Worm (Caenorhabditis elegans) whole organism, midembryonic: ENCODE data around the gene acds-10.

Experiments
- T22C8.4 ChIP-seq: fragments of 200-800 bp; sonication (Bioruptor generic); IDR thresholded peaks from 2 replicates; pipeline ENCODE4 v1.3.6; 2022; ENCODE audit warnings: missing genetic modification characterization, missing compliant biosample characterization
- cog-1 ChIP-seq: sonication (generic microtip); optimal IDR thresholded peaks from 2 replicates; lab custom pipeline; 2016; ENCODE audit warnings: missing genetic modification characterization, missing compliant biosample characterization
- flt-1 ChIP-seq: fragments of 200-800 bp; sonication (Bioruptor generic); IDR thresholded peaks from 2 replicates; pipeline ENCODE4 v1.3.6; 2022; ENCODE audit warnings: missing genetic modification characterization, missing compliant biosample characterization
- klf-2 ChIP-seq: fragments of 200-800 bp; sonication (Bioruptor generic); conservative IDR thresholded peaks from 2 replicates; pipeline ENCODE4 v1.3.6; 2022; ENCODE audit warnings: missing genetic modification reagents, missing genetic modification characterization, missing compliant biosample characterization
- med-1 ChIP-seq: sonication (generic microtip); optimal IDR thresholded peaks from 2 replicates; lab custom pipeline; 2017; ENCODE audit warnings: missing genetic modification characterization, mild to moderate bottlenecking, missing compliant biosample characterization, antibody characterized with exemption, missing genetic modification reagents; ENCODE audit not compliant: insufficient read depth
- ref-1 ChIP-seq: fragments of 200-800 bp; sonication (Bioruptor generic); conservative IDR thresholded peaks from 2 replicates; pipeline ENCODE4 v1.3.6; 2022; ENCODE audit warnings: missing genetic modification reagents, missing genetic modification characterization, missing compliant biosample characterization
- tab-1 ChIP-seq: fragments of 200-800 bp; sonication (Bioruptor generic); IDR thresholded peaks from 2 replicates; pipeline ENCODE4 v1.3.6; 2022; ENCODE audit warnings: missing genetic modification characterization, missing compliant biosample characterization
- ztf-23 ChIP-seq: fragments of 200-800 bp; sonication (Bioruptor generic); IDR thresholded peaks from 2 replicates; pipeline ENCODE4 v1.3.6; 2022; ENCODE audit warnings: missing genetic modification reagents, missing genetic modification characterization, missing compliant biosample characterization
- ztf-29 ChIP-seq: fragments of 200-800 bp; sonication (Bioruptor generic); IDR thresholded peaks from 2 replicates; pipeline ENCODE4 v1.3.6; 2022; ENCODE audit warnings: missing genetic modification reagents, missing genetic modification characterization, missing compliant biosample characterization

Gene acds-10

DNA sequence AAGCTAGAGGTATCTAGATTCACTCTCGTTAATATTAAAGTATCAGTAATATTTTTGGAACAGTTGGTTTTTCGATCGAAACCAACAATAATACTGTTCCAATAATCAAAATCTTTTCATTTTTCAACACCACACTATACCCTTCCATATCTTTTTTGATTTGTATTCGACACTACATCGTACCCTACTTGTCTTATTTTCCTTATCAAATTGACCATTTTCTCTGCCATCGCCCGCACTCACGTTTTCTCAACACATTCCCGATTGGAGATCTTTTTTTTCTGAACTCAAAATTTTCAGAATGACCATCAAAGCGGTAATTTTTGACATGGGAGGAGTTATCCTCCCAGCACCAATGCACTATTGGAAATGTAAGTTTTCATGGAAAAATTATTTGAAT is at the start of gene acds-10:
acds-10 (plus strand) TSS at position 301 of the 400 bp plus-strand sequence.
- TF ChIP-seq tab-1 (GFP tag; lab: Robert Waterston, UW) (no peak), T22C8.4 (GFP tag; lab: Robert Waterston, UW) (no peak), cog-1 (tag; lab: Kevin White, UChicago) (no peak), klf-2 (GFP tag; lab: Robert Waterston, UW) (no peak), ztf-29 (GFP tag; lab: Robert Waterston, UW) (no peak), flt-1 (GFP tag; lab: Robert Waterston, UW) (no peak), ztf-23 (GFP tag; lab: Robert Waterston, UW) (no peak), med-1 (GFP tag; lab: Kevin White, UChicago) (no peak)

DNA sequence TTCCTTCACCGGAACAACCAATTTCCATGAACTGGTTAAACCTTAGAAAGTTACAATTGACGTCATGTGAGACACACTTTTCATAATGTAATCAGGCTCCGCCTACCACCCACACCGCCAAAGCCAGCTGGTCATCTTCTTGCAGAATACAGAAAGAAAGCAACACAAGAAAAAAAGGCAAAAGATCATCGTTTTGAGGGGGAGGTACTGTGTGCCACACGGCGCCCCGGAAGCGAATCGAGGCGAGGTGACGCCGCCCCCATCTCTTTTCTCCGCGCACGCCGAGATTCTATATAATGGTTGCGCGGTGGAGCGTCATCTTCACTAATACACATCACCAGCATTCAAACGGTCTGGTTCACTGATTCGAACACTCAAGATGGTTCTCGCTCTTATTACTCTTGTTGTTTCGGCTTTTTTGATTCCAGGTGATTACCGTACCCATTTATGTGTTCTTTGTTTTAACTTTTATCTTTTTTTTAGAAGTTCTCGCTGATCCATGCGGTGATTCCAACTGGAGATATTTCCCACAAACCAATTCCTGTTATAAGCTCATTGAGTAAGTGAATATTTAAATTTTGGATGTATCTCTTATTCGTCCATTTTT is 47.7 kb upstream of the acds-10 start, which contains the start of gene clec-1:
clec-1 (plus strand) TSS at position 320 of the 607 bp plus-strand sequence.
- TF ChIP-seq tab-1 (GFP tag; lab: Robert Waterston, UW) (no peak), ztf-23 (GFP tag; lab: Robert Waterston, UW) (no peak), ref-1 (GFP tag; lab: Robert Waterston, UW) (no peak), flt-1 (GFP tag; lab: Robert Waterston, UW) (no peak), T22C8.4 (GFP tag; lab: Robert Waterston, UW) (no peak), klf-2 (GFP tag; lab: Robert Waterston, UW) (no peak), ztf-29 (GFP tag; lab: Robert Waterston, UW) (no peak), med-1 (GFP tag; lab: Kevin White, UChicago) (no peak), cog-1 (tag; lab: Kevin White, UChicago) (no peak)

DNA sequence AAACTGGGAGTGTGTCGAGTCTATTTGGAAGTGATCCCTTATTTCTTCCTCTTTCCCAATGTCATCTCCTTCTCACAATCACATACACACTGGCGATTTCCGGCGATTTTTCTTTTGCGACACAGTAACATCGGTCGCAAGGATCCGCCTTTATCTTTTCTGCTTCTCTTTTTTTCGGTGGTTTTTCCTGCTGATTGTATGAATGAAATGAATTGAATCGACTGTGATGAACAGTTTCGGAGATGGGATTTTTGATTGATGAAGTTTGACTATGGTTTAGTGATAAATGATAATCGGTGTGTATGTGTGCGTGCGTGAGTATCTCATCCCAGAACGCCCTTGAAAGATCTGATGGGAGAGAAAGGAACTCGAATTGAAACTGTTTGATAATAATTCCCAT is 46.5 kb upstream of the acds-10 start:
- TF ChIP-seq T22C8.4 (GFP tag; lab: Robert Waterston, UW): no peak
- no peak for TF ChIP-seq klf-2 (GFP tag; lab: Robert Waterston, UW)
- no peak for TF ChIP-seq cog-1 (tag; lab: Kevin White, UChicago)
- TF ChIP-seq flt-1 (GFP tag; lab: Robert Waterston, UW): no peak
- no peak for TF ChIP-seq tab-1 (GFP tag; lab: Robert Waterston, UW)
- TF ChIP-seq ref-1 (GFP tag; lab: Robert Waterston, UW): no peak
- TF ChIP-seq ztf-29 (GFP tag; lab: Robert Waterston, UW): no peak
- no peak for TF ChIP-seq ztf-23 (GFP tag; lab: Robert Waterston, UW)
- TF ChIP-seq med-1 (GFP tag; lab: Kevin White, UChicago): no peak

DNA sequence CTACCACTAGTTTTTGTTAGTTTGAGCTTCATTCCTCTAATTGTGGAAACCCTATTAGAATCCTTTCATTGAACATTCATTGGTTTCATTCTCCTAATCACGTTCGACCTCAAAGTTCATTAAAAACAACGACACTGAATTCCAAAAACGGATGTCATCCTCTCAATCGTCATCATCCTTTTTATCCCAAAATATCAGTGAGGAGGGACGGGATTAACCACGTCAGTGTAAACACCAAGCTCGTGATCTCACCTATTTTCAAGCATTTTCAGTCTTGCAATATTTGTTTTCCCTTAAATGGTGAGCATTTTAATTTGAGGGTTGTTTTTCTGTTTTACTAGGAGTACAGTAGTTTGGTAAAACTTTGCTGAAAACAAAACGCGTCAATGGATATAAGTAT is 43.2 kb upstream of the acds-10 start:
- no peak for TF ChIP-seq ztf-23 (GFP tag; lab: Robert Waterston, UW)
- no peak for TF ChIP-seq flt-1 (GFP tag; lab: Robert Waterston, UW)
- TF ChIP-seq cog-1 (tag; lab: Kevin White, UChicago): no peak
- no peak for TF ChIP-seq ref-1 (GFP tag; lab: Robert Waterston, UW)
- no peak for TF ChIP-seq klf-2 (GFP tag; lab: Robert Waterston, UW)
- TF ChIP-seq tab-1 (GFP tag; lab: Robert Waterston, UW): no peak
- no peak for TF ChIP-seq ztf-29 (GFP tag; lab: Robert Waterston, UW)
- TF ChIP-seq med-1 (GFP tag; lab: Kevin White, UChicago): no peak
- no peak for TF ChIP-seq T22C8.4 (GFP tag; lab: Robert Waterston, UW)

DNA sequence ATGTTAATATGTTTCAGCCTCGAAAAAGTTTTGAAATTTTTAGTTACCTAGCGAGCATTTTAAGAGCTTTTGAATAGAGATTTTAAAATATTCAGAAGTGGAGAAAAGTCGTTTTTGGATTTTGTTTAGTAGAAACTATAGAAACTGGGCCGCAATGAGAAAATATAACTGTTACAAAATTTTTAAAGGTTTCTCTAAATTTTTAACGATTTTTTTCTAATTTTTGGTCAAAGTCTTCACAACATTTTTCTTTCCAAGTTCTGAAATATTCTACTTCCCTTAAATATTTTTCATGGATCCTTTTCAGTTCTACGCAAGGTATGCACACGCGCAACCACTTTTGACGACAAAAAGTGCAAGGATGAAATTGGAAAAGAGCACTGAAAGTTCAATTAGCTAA is 42.1 kb upstream of the acds-10 start, which contains the start of gene peli-1:
peli-1 (plus strand) TSS at position 301 of the 400 bp plus-strand sequence.
- TF ChIP-seq klf-2 (GFP tag; lab: Robert Waterston, UW): no peak
- no peak for TF ChIP-seq ref-1 (GFP tag; lab: Robert Waterston, UW)
- no peak for TF ChIP-seq cog-1 (tag; lab: Kevin White, UChicago)
- TF ChIP-seq tab-1 (GFP tag; lab: Robert Waterston, UW): no peak
- TF ChIP-seq T22C8.4 (GFP tag; lab: Robert Waterston, UW): no peak
- no peak for TF ChIP-seq med-1 (GFP tag; lab: Kevin White, UChicago)
- no peak for TF ChIP-seq ztf-23 (GFP tag; lab: Robert Waterston, UW)
- TF ChIP-seq flt-1 (GFP tag; lab: Robert Waterston, UW): no peak
- TF ChIP-seq ztf-29 (GFP tag; lab: Robert Waterston, UW): no peak

DNA sequence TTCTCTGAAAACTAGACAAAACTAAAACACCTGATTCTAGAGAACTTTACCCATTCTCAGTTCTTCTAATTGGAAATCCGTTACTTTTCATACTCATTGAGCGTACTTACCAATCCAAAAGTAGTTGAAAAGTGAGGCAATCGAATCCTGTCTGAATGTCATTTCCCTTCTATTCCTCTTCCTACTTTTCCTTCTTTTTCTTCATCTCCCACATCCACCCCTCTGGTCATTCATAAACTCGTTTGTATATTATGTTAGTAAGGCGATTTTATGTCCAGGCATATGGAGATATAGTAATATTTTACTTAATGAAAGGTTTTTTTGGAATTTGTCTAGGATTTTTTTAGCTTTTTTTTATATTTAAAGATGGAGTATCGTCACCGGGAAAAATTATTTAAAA is 39.3 kb upstream of the acds-10 start:
- no peak for TF ChIP-seq ztf-29 (GFP tag; lab: Robert Waterston, UW)
- TF ChIP-seq tab-1 (GFP tag; lab: Robert Waterston, UW): no peak
- TF ChIP-seq klf-2 (GFP tag; lab: Robert Waterston, UW): no peak
- no peak for TF ChIP-seq med-1 (GFP tag; lab: Kevin White, UChicago)

DNA sequence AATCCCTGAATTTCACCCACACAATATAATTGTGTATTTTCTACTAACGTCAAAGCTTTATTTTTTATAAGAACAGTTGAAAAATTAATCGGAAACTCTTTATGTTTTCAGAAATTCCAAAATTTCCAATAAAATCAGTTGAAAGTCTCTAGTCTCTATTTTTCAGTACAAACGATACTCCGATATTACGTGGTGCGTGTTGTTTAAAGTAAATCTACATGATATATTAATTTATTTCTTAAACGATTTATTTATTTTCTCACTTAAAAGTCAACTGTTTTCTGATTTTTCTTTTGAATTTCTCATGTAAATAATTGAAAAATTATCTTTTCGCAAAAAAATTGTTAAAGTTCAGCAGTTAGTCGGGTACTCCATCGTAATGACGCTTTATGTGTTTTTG is 35.4 kb upstream of the acds-10 start:
- TF ChIP-seq med-1 (GFP tag; lab: Kevin White, UChicago): no peak
- no peak for TF ChIP-seq flt-1 (GFP tag; lab: Robert Waterston, UW)
- TF ChIP-seq ref-1 (GFP tag; lab: Robert Waterston, UW): no peak
- no peak for TF ChIP-seq ztf-29 (GFP tag; lab: Robert Waterston, UW)
- no peak for TF ChIP-seq cog-1 (tag; lab: Kevin White, UChicago)
- no peak for TF ChIP-seq tab-1 (GFP tag; lab: Robert Waterston, UW)
- TF ChIP-seq T22C8.4 (GFP tag; lab: Robert Waterston, UW): no peak
- TF ChIP-seq klf-2 (GFP tag; lab: Robert Waterston, UW): no peak
- TF ChIP-seq ztf-23 (GFP tag; lab: Robert Waterston, UW): no peak

DNA sequence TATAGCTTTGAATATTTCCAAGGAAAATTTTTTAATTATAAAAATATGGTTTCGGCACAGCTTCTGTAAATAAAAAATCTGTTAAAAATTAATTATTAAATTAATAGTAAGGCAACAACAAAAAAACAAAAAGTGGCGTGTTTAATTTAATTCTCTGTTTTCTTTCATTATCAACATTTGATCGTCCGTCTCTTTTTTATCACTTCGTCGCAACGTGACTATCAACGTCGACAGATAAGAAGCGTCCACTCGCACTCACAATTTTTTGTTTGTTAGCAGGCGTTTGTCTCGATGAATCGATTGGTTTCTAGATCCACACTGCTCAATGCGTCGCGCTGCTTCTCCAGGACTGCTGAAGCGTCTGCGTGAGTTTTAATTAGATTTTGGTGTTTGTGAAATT is 35.0 kb upstream of the acds-10 start, which contains the start of gene gcst-1:
gcst-1 (plus strand) TSS at position 277 of the 400 bp plus-strand sequence.
- TF ChIP-seq cog-1 (tag; lab: Kevin White, UChicago) (no peak), ref-1 (GFP tag; lab: Robert Waterston, UW) (no peak), flt-1 (GFP tag; lab: Robert Waterston, UW) (no peak)

DNA sequence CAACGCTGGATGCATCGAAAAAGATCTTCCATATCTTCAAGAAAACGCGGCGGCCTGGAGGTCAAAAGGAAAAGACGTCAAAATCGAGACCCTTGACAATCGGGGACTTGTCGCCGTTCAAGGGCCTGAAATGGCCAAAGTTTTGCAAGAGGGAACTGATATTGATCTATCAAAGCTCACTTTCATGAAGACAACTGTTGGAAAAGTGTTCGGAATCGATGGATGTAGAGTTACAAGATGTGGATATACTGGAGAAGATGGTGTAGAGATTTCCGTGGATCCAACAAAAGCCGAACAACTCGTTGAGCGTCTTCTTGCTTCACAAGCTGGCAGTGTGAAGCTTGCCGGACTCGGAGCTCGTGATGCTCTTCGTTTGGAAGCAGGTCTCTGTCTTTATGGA is 34.1 kb upstream of the acds-10 start:
- no peak for TF ChIP-seq T22C8.4 (GFP tag; lab: Robert Waterston, UW)
- TF ChIP-seq tab-1 (GFP tag; lab: Robert Waterston, UW): no peak
- no peak for TF ChIP-seq klf-2 (GFP tag; lab: Robert Waterston, UW)
- TF ChIP-seq ztf-29 (GFP tag; lab: Robert Waterston, UW): no peak
- no peak for TF ChIP-seq med-1 (GFP tag; lab: Kevin White, UChicago)
- no peak for TF ChIP-seq cog-1 (tag; lab: Kevin White, UChicago)
- TF ChIP-seq ztf-23 (GFP tag; lab: Robert Waterston, UW): no peak
- TF ChIP-seq flt-1 (GFP tag; lab: Robert Waterston, UW): no peak
- no peak for TF ChIP-seq ref-1 (GFP tag; lab: Robert Waterston, UW)
